Worm (Caenorhabditis elegans) whole organism, L4 larva: ENCODE data around the gene C04E12.2.
A peak's percentile ranks its signal among the peaks of the same experiment; 100 is the strongest.

Experiments
- D1046.2 ChIP-seq: fragments of 200-800 bp; sonication (Bioruptor generic); IDR thresholded peaks from 2 replicates; pipeline ENCODE4 v1.3.6; 2022; ENCODE audit warnings: missing genetic modification characterization, missing compliant biosample characterization
- F26F4.8 ChIP-seq: fragments of 200-800 bp; sonication (Bioruptor generic); conservative IDR thresholded peaks from 2 replicates; pipeline ENCODE4 v1.3.6; 2022; ENCODE audit warnings: missing genetic modification characterization, missing compliant biosample characterization
- F37D6.2 ChIP-seq: sonication (generic microtip); optimal IDR thresholded peaks from 2 replicates; lab custom pipeline; 2016; ENCODE audit warnings: mild to moderate bottlenecking, missing genetic modification characterization, missing compliant biosample characterization
- T20F7.1 ChIP-seq: fragments of 200-800 bp; sonication (Bioruptor generic); optimal IDR thresholded peaks from 2 replicates; lab custom pipeline; 2018; ENCODE audit warnings: mild to moderate bottlenecking, missing genetic modification characterization, missing compliant biosample characterization
- T26A8.4 ChIP-seq: fragments of 200-800 bp; sonication (Bioruptor generic); IDR thresholded peaks from 2 replicates; pipeline ENCODE4 v1.3.6; 2022; ENCODE audit warnings: missing genetic modification characterization, missing compliant biosample characterization
- Y48G9A.11 ChIP-seq: fragments of 200-800 bp; sonication (Bioruptor generic); IDR thresholded peaks from 2 replicates; pipeline ENCODE4 v1.3.6; 2022; ENCODE audit warnings: missing genetic modification reagents, missing genetic modification characterization, missing compliant biosample characterization
- Y75B8A.6 ChIP-seq: fragments of 200-800 bp; sonication (Bioruptor generic); IDR thresholded peaks from 2 replicates; pipeline ENCODE4 v1.3.6; 2022; ENCODE audit warnings: missing genetic modification reagents, missing genetic modification characterization, missing compliant biosample characterization
- ZK546.5 ChIP-seq, 2 experiments: sonication (generic microtip); optimal IDR thresholded peaks; 2 replicates each; lab custom pipeline; 2017; ENCODE audit warnings: missing biosample characterization in 2 of 2, missing genetic modification characterization in 2 of 2
- ama-1 ChIP-seq: fragments of 150-350 bp; optimal IDR thresholded peaks from 2 replicates; lab custom pipeline; 2014; ENCODE audit warnings: inconsistent platforms, mixed read lengths
- arid-1 ChIP-seq: fragments of 200-800 bp; sonication (Bioruptor generic); conservative IDR thresholded peaks from 2 replicates; pipeline ENCODE4 v1.3.6; 2022; ENCODE audit warnings: missing genetic modification reagents, missing genetic modification characterization, missing compliant biosample characterization
- ceh-20 ChIP-seq: fragments of 200-800 bp; sonication (Bioruptor generic); IDR thresholded peaks from 2 replicates; pipeline ENCODE4 v1.3.6; 2022; ENCODE audit warnings: missing genetic modification reagents, missing genetic modification characterization, missing compliant biosample characterization
- ceh-32 ChIP-seq: sonication (generic microtip); optimal IDR thresholded peaks from 2 replicates; lab custom pipeline; 2016; ENCODE audit warnings: mild to moderate bottlenecking, missing genetic modification characterization, missing compliant biosample characterization; ENCODE audit not compliant: poor library complexity
- ceh-62 ChIP-seq: sonication (generic microtip); optimal IDR thresholded peaks from 2 replicates; lab custom pipeline; 2017; ENCODE audit warnings: missing biosample characterization, missing genetic modification characterization
- ceh-82 ChIP-seq: sonication (generic microtip); optimal IDR thresholded peaks from 2 replicates; lab custom pipeline; 2017; ENCODE audit warnings: missing biosample characterization, missing genetic modification characterization
- ces-1 ChIP-seq: fragments of 150-350 bp; sonication (generic microtip); optimal IDR thresholded peaks from 4 replicates; lab custom pipeline; 2014; ENCODE audit warnings: missing biosample characterization, missing genetic modification reagents, missing genetic modification characterization
- ctbp-1 ChIP-seq: fragments of 200-800 bp; sonication (Bioruptor generic); IDR thresholded peaks from 2 replicates; pipeline ENCODE4 v1.3.6; 2022; ENCODE audit warnings: missing genetic modification reagents, missing genetic modification characterization, missing compliant biosample characterization
- daf-12 ChIP-seq: fragments of 150-350 bp; optimal IDR thresholded peaks from 2 replicates; lab custom pipeline; 2014; ENCODE audit warnings: missing biosample characterization, missing genetic modification reagents, missing genetic modification characterization
- daf-16 ChIP-seq, 3 experiments: sonication (generic microtip); optimal IDR thresholded peaks; 2 replicates each; lab custom pipeline; 2016 to 2017; ENCODE audit warnings: missing genetic modification characterization in 3 of 3, missing genetic modification reagents in 3 of 3, mild to moderate bottlenecking in 2 of 3, missing compliant biosample characterization in 2 of 3, missing biosample characterization in 1 of 3, moderate library complexity in 1 of 3
- daf-19 ChIP-seq: fragments of 200-800 bp; sonication (Bioruptor generic); conservative IDR thresholded peaks from 2 replicates; pipeline ENCODE4 v1.3.6; 2022; ENCODE audit warnings: missing genetic modification characterization, missing compliant biosample characterization
- dpl-1 ChIP-seq: fragments of 150-350 bp; optimal IDR thresholded peaks from 2 replicates; lab custom pipeline; 2014; ENCODE audit warnings: missing biosample characterization, missing genetic modification reagents, missing genetic modification characterization
- duxl-1 ChIP-seq: sonication (generic microtip); optimal IDR thresholded peaks from 2 replicates; lab custom pipeline; 2016; ENCODE audit warnings: mild to moderate bottlenecking, missing genetic modification characterization, moderate library complexity, missing compliant biosample characterization; ENCODE audit not compliant: poor library complexity
- egl-27 ChIP-seq: sonication (generic microtip); optimal IDR thresholded peaks from 3 replicates; lab custom pipeline; 2017; ENCODE audit warnings: missing biosample characterization, missing genetic modification reagents, missing genetic modification characterization
- fkh-10 ChIP-seq: fragments of 150-350 bp; optimal IDR thresholded peaks from 2 replicates; lab custom pipeline; 2014; ENCODE audit warnings: missing biosample characterization, missing genetic modification reagents, missing genetic modification characterization
- hif-1 ChIP-seq, 2 experiments: sonication (generic microtip); optimal IDR thresholded peaks; 2 replicates each; lab custom pipeline; 2016 to 2017; ENCODE audit warnings: missing compliant biosample characterization in 2 of 2, missing genetic modification characterization in 2 of 2, missing genetic modification reagents in 2 of 2, missing genotype in 2 of 2, mild to moderate bottlenecking in 1 of 2
- hlh-11 ChIP-seq: fragments of 200-800 bp; sonication (Bioruptor generic); optimal IDR thresholded peaks from 2 replicates; lab custom pipeline; 2018; ENCODE audit warnings: mild to moderate bottlenecking, missing genetic modification characterization, missing compliant biosample characterization
- hmg-1.1 ChIP-seq: fragments of 200-800 bp; sonication (Bioruptor generic); IDR thresholded peaks from 2 replicates; pipeline ENCODE4 v1.3.6; 2022; ENCODE audit warnings: missing genetic modification reagents, missing genetic modification characterization, missing compliant biosample characterization
- lin-13 ChIP-seq: fragments of 150-350 bp; optimal IDR thresholded peaks from 2 replicates; lab custom pipeline; 2014; ENCODE audit warnings: missing biosample characterization, missing genetic modification reagents, missing genetic modification characterization
- lin-29 ChIP-seq: fragments of 200-800 bp; sonication (Bioruptor generic); IDR thresholded peaks from 2 replicates; pipeline ENCODE4 v1.3.6; 2022; ENCODE audit warnings: missing genetic modification reagents, missing genetic modification characterization, missing compliant biosample characterization
- lin-39 ChIP-seq: fragments of 150-350 bp; optimal IDR thresholded peaks from 2 replicates; lab custom pipeline; 2014; ENCODE audit warnings: missing biosample characterization, missing genetic modification reagents, missing genetic modification characterization
- lsy-2 ChIP-seq, 2 experiments: fragments of 150-350 bp in 1 of 2; sonication (generic microtip) in 1 of 2; optimal IDR thresholded peaks; 2 replicates each; lab custom pipeline; 2014 to 2017; ENCODE audit warnings: missing biosample characterization in 2 of 2, missing genetic modification characterization in 2 of 2
- mdl-1 ChIP-seq, 2 experiments: fragments of 150-350 bp in 1 of 2; sonication (generic microtip) in 1 of 2; optimal IDR thresholded peaks; 2 replicates each; lab custom pipeline; 2014 to 2017; ENCODE audit warnings: missing biosample characterization in 2 of 2, missing genetic modification characterization in 2 of 2
- mdt-29 ChIP-seq: fragments of 200-800 bp; sonication (Bioruptor generic); IDR thresholded peaks from 2 replicates; pipeline ENCODE4 v1.3.6; 2022; ENCODE audit warnings: missing genetic modification reagents, missing genetic modification characterization, missing compliant biosample characterization
- mep-1 ChIP-seq: fragments of 150-350 bp; sonication (generic microtip); optimal IDR thresholded peaks from 3 replicates; lab custom pipeline; 2014; ENCODE audit warnings: missing biosample characterization, missing genetic modification characterization
- mxl-3 ChIP-seq: fragments of 200-800 bp; sonication (Bioruptor generic); optimal IDR thresholded peaks from 2 replicates; lab custom pipeline; 2018; ENCODE audit warnings: mild to moderate bottlenecking, missing genetic modification characterization, missing compliant biosample characterization
- nhr-10 ChIP-seq: fragments of 150-350 bp; optimal IDR thresholded peaks from 2 replicates; lab custom pipeline; 2014; ENCODE audit warnings: missing biosample characterization, missing genetic modification characterization
- nhr-102 ChIP-seq: sonication (generic microtip); optimal IDR thresholded peaks from 2 replicates; lab custom pipeline; 2016; ENCODE audit warnings: mild to moderate bottlenecking, missing genetic modification characterization, moderate library complexity, missing compliant biosample characterization
- nhr-237 ChIP-seq: sonication (generic microtip); optimal IDR thresholded peaks from 2 replicates; lab custom pipeline; 2017; ENCODE audit warnings: missing biosample characterization, missing genetic modification characterization
- nhr-28 ChIP-seq: fragments of 150-350 bp; optimal IDR thresholded peaks from 2 replicates; lab custom pipeline; 2014; ENCODE audit warnings: missing biosample characterization, missing genetic modification characterization
- nhr-42 ChIP-seq: fragments of 200-800 bp; sonication (Bioruptor generic); IDR thresholded peaks from 2 replicates; pipeline ENCODE4 v1.3.6; 2022; ENCODE audit warnings: missing genetic modification characterization, missing compliant biosample characterization
- set-16 ChIP-seq: fragments of 200-800 bp; sonication (Bioruptor generic); IDR thresholded peaks from 2 replicates; pipeline ENCODE4 v1.3.6; 2022; ENCODE audit warnings: missing genetic modification reagents, missing genetic modification characterization, missing compliant biosample characterization
- snpc-1.2 ChIP-seq: fragments of 200-800 bp; sonication (Bioruptor generic); IDR thresholded peaks from 2 replicates; pipeline ENCODE4 v1.3.6; 2022; ENCODE audit warnings: missing genetic modification reagents, missing genetic modification characterization, missing compliant biosample characterization
- spr-1 ChIP-seq: sonication (generic microtip); optimal IDR thresholded peaks from 2 replicates; lab custom pipeline; 2016; ENCODE audit warnings: mild to moderate bottlenecking, missing genetic modification characterization, missing compliant biosample characterization
- spr-3 ChIP-seq: fragments of 200-800 bp; sonication (Bioruptor generic); optimal IDR thresholded peaks from 2 replicates; lab custom pipeline; 2018; ENCODE audit warnings: mild to moderate bottlenecking, missing genetic modification characterization, missing compliant biosample characterization
- tra-1 ChIP-seq: fragments of 200-800 bp; sonication (Bioruptor generic); IDR thresholded peaks from 2 replicates; pipeline ENCODE4 v1.3.6; 2022; ENCODE audit warnings: missing genetic modification reagents, missing genetic modification characterization, missing compliant biosample characterization
- unc-62 ChIP-seq, 3 experiments: fragments of 150-350 bp in 1 of 3; sonication (generic microtip); optimal IDR thresholded peaks in 2 of 3; peaks in 1 of 3; 1 replicate in 1 of 3; 2 replicates in 2 of 3; lab custom pipeline; 2014 to 2017; ENCODE audit warnings: missing biosample characterization in 3 of 3, missing genetic modification characterization in 3 of 3, missing genetic modification reagents in 3 of 3, missing genotype in 1 of 3
- vab-7 ChIP-seq: fragments of 200-800 bp; sonication (Bioruptor generic); IDR thresholded peaks from 2 replicates; pipeline ENCODE4 v1.3.6; 2022; ENCODE audit warnings: missing genetic modification reagents, missing genetic modification characterization, missing compliant biosample characterization
- zag-1 ChIP-seq: fragments of 150-350 bp; optimal IDR thresholded peaks from 2 replicates; lab custom pipeline; 2014; ENCODE audit warnings: missing biosample characterization, missing genetic modification characterization
- zfp-2 ChIP-seq: sonication (generic microtip); optimal IDR thresholded peaks from 2 replicates; lab custom pipeline; 2016; ENCODE audit warnings: mild to moderate bottlenecking, missing genetic modification characterization, missing compliant biosample characterization
- zip-11 ChIP-seq: fragments of 200-800 bp; sonication (Bioruptor generic); IDR thresholded peaks from 2 replicates; pipeline ENCODE4 v1.3.6; 2022; ENCODE audit warnings: missing genetic modification characterization, missing compliant biosample characterization
- zip-2 ChIP-seq: fragments of 150-350 bp; optimal IDR thresholded peaks from 2 replicates; lab custom pipeline; 2014; ENCODE audit warnings: missing biosample characterization, missing genetic modification characterization
- ztf-7 ChIP-seq: fragments of 150-350 bp; optimal IDR thresholded peaks from 2 replicates; lab custom pipeline; 2014; ENCODE audit warnings: missing biosample characterization, missing genetic modification characterization

The C04E12.2 gene

ce11 chrV:3391005-3391404 lies 23.1 kb downstream of the C04E12.2 start (continued):
- peak in 1 of 2 experiments; percentile 67 for TF ChIP-seq unc-62 (GFP tag; optimal IDR thresholded peaks at IDR 0.05 in 1 of 2; lab: Kevin White, UChicago)
- no peak for TF ChIP-seq unc-62 (tag; optimal IDR thresholded peaks at IDR 0.05; lab: Kevin White, UChicago)
- no peak for TF ChIP-seq ceh-32
- no peak for TF ChIP-seq arid-1 (GFP tag; lab: Robert Waterston, UW)
- TF ChIP-seq nhr-42 (GFP tag; lab: Robert Waterston, UW) = no peak
- no peak for TF ChIP-seq F26F4.8 (GFP tag; lab: Robert Waterston, UW)
- TF ChIP-seq nhr-102 = no peak
- TF ChIP-seq hmg-1.1 (GFP tag; lab: Robert Waterston, UW) = peak; percentile 78
- TF ChIP-seq lin-13 (GFP tag; lab: Kevin White, UChicago) = peak; percentile 38
- peak; percentile 12 for TF ChIP-seq nhr-10 (tag; lab: Kevin White, UChicago)
- 0 out of 2 replicates have a peak, but pooled peaks have one; percentile 31 for TF ChIP-seq tra-1 (GFP tag; lab: Robert Waterston, UW)
- TF ChIP-seq D1046.2 (GFP tag; lab: Robert Waterston, UW) = no peak
- TF ChIP-seq T20F7.1 = no peak
- peak in 1 of 2 experiments; percentile 43 for TF ChIP-seq daf-16 (GFP tag; optimal IDR thresholded peaks at IDR 0.05; lab: Kevin White, UChicago)
- no peak for TF ChIP-seq daf-16 (tag; optimal IDR thresholded peaks at IDR 0.05; lab: Kevin White, UChicago)
- peak; percentile 75 to 87 for TF ChIP-seq lsy-2 (tag; optimal IDR thresholded peaks at IDR 0.05; lab: Kevin White, UChicago)
- TF ChIP-seq ztf-7 (tag; lab: Kevin White, UChicago) = no peak
- TF ChIP-seq ces-1 (GFP tag; lab: Kevin White, UChicago) = no peak
- TF ChIP-seq nhr-237 (tag; lab: Kevin White, UChicago) = no peak
- no peak for TF ChIP-seq daf-12
- TF ChIP-seq lin-39 = no peak
- TF ChIP-seq zag-1 = no peak
- TF ChIP-seq zip-2 (tag; lab: Kevin White, UChicago) = no peak
- TF ChIP-seq nhr-28 = peak; percentile 94
- peak; percentile 87 for TF ChIP-seq mxl-3 (GFP tag; lab: Kevin White, UChicago)
- no peak for TF ChIP-seq mdt-29 (GFP tag; lab: Robert Waterston, UW)
- peak in 1 of 2 experiments; percentile 49 for TF ChIP-seq hif-1 (tag; optimal IDR thresholded peaks at IDR 0.05; lab: Kevin White, UChicago)
- TF ChIP-seq ceh-82 (tag; lab: Kevin White, UChicago) = no peak
- TF ChIP-seq mep-1 = peak; percentile 85
- peak; percentile 44; the same call in 1 of the 2 replicates for TF ChIP-seq T26A8.4 (GFP tag; lab: Robert Waterston, UW)
- no peak for TF ChIP-seq daf-19 (GFP tag; lab: Robert Waterston, UW)
- TF ChIP-seq ama-1 (lab: Kevin White, UChicago) = no peak
- no peak for TF ChIP-seq egl-27 (tag; lab: Kevin White, UChicago)
- TF ChIP-seq Y48G9A.11 = no peak
- TF ChIP-seq mdl-1 (tag; optimal IDR thresholded peaks at IDR 0.05; lab: Kevin White, UChicago) = peak; percentile 43 to 80
- TF ChIP-seq zfp-2 (tag; lab: Kevin White, UChicago) = peak; percentile 7
- TF ChIP-seq Y75B8A.6 = no peak
- TF ChIP-seq vab-7 (GFP tag; lab: Robert Waterston, UW) = no peak
- no peak for TF ChIP-seq snpc-1.2 (GFP tag; lab: Robert Waterston, UW)
- no peak for TF ChIP-seq F37D6.2 (tag; lab: Kevin White, UChicago)
- TF ChIP-seq lin-29 (GFP tag; lab: Robert Waterston, UW) = no peak
- TF ChIP-seq ctbp-1 (GFP tag; lab: Robert Waterston, UW) = peak; percentile 57; the same call in 1 of the 2 replicates
- TF ChIP-seq ceh-20 (GFP tag; lab: Robert Waterston, UW) = peak; percentile 49; the same call in 1 of the 2 replicates
- peak; percentile 69 for TF ChIP-seq dpl-1 (GFP tag; lab: Kevin White, UChicago)
- no peak for TF ChIP-seq ZK546.5 (tag; optimal IDR thresholded peaks at IDR 0.05; lab: Kevin White, UChicago)
- TF ChIP-seq zip-11 (GFP tag; lab: Robert Waterston, UW) = no peak
- peak; percentile 93 for TF ChIP-seq hlh-11
- TF ChIP-seq set-16 (GFP tag; lab: Robert Waterston, UW) = no peak
- peak; percentile 12 for TF ChIP-seq fkh-10 (GFP tag; lab: Kevin White, UChicago)
- peak; percentile 78 for TF ChIP-seq duxl-1
- TF ChIP-seq ceh-62 (tag; lab: Kevin White, UChicago) = no peak
- TF ChIP-seq spr-1 (tag; lab: Kevin White, UChicago) = no peak
- TF ChIP-seq spr-3 (GFP tag; lab: Kevin White, UChicago) = no peak
